Fruit fly (Drosophila melanogaster): ENCODE measurements around the gene CG43703.

The CG43703 gene

DNA sequence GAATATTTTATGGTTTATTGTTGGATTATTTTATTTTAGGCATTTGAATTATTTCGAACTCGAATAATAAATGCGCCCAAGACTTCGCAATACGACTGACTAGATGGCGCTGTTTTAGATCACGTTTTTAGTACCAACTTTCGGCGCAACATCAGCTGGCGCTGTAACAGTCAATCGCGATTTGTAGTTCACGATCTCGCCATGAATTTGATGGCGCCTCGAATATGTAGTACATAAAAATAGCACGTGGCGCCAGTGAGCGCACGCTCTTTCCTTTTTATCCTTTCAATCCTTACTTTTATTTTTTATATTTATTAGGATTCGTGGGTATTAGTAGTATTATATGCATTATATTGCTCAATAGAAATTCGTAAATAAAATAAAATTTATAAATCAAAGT is 21.0 kb downstream of the CG43703 start (continued):
- TF ChIP-seq sc (optimal IDR thresholded peaks at IDR 0.05) (no peak), sc (GFP tag; optimal IDR thresholded peaks at IDR 0.05) (peak; percentile 68), CG11504 (tag; optimal IDR thresholded peaks at IDR 0.05) (peak; percentile 64), CG18011 (GFP tag; optimal IDR thresholded peaks at IDR 0.05) (no peak), jigr1 (GFP tag; IDR thresholded peaks at IDR 0.05) (no peak), CG6689 (GFP tag; IDR thresholded peaks at IDR 0.05) (peak; percentile 76), Vsx1 (GFP tag; optimal IDR thresholded peaks at IDR 0.05) (peak; percentile 45), Usf (GFP tag; optimal IDR thresholded peaks at IDR 0.05) (peak; percentile 50), yki (optimal IDR thresholded peaks at IDR 0.05) (no peak), nmo (GFP tag; optimal IDR thresholded peaks at IDR 0.05) (peak; percentile 61), cato (GFP tag; optimal IDR thresholded peaks at IDR 0.05; ENCODE audit: borderline replicate concordance) (peak; percentile 57), grau (tag; optimal IDR thresholded peaks at IDR 0.05) (peak; percentile 67), sna (GFP tag; IDR thresholded peaks at IDR 0.05; ENCODE audit: partially characterized antibody) (no peak), CG6654 (GFP tag; optimal IDR thresholded peaks at IDR 0.05) (peak; percentile 24), Hsf (GFP tag; optimal IDR thresholded peaks at IDR 0.05) (peak; percentile 73), bbx (GFP tag; IDR thresholded peaks at IDR 0.05; ENCODE audit: partially characterized antibody) (no peak), gro (GFP tag; optimal IDR thresholded peaks at IDR 0.05) (peak; percentile 29), Atf3 (GFP tag; optimal IDR thresholded peaks at IDR 0.05) (peak; percentile 84), salm (tag; optimal IDR thresholded peaks at IDR 0.05) (no peak), lab (GFP tag; optimal IDR thresholded peaks at IDR 0.05) (peak; percentile 50), Meics (GFP tag; optimal IDR thresholded peaks at IDR 0.05) (peak; percentile 60), CG11093 (GFP tag; IDR thresholded peaks at IDR 0.05) (peak; percentile 61; the same call in 1 of the 3 replicates), CG42726 (GFP tag; IDR thresholded peaks at IDR 0.05; ENCODE audit: partially characterized antibody) (peak; percentile 70; the same call in 1 of the 2 replicates), CG13296 (GFP tag; optimal IDR thresholded peaks at IDR 0.05) (no peak), scrt (GFP tag; optimal IDR thresholded peaks at IDR 0.05) (no peak), CG2120 (GFP tag; optimal IDR thresholded peaks at IDR 0.05) (peak; percentile 70), CG33557 (GFP tag; optimal IDR thresholded peaks at IDR 0.05) (peak; percentile 66), Hmr (GFP tag; optimal IDR thresholded peaks at IDR 0.05) (peak; percentile 71), CG4854 (GFP tag; optimal IDR thresholded peaks at IDR 0.05) (peak; percentile 30), CG6765 (GFP tag; optimal IDR thresholded peaks at IDR 0.05) (no peak), CG15514 (GFP tag; optimal IDR thresholded peaks at IDR 0.05) (peak; percentile 0), CHES-1-like (GFP tag; optimal IDR thresholded peaks at IDR 0.05) (peak; percentile 68), luna (GFP tag; optimal IDR thresholded peaks at IDR 0.05) (no peak), CG17361 (GFP tag; IDR thresholded peaks at IDR 0.05) (peak; percentile 54; the same call in 2 of the 3 replicates), CG14050 (GFP tag; IDR thresholded peaks at IDR 0.05) (peak; percentile 41; the same call in 2 of the 3 replicates), CG17612 (GFP tag; IDR thresholded peaks at IDR 0.05) (peak; percentile 60; the same call in 1 of the 2 replicates), Fer2 (tag; optimal IDR thresholded peaks at IDR 0.05) (peak; percentile 6), CG4617 (GFP tag; optimal IDR thresholded peaks at IDR 0.05; ENCODE audit: borderline replicate concordance) (peak; percentile 69), CG14710 (tag; optimal IDR thresholded peaks at IDR 0.05) (no peak), prd (optimal IDR thresholded peaks at IDR 0.05) (no peak), prd (GFP tag; IDR thresholded peaks at IDR 0.05) (peak; percentile 86), CG12942 (GFP tag; optimal IDR thresholded peaks at IDR 0.05) (peak; percentile 50), D19B (GFP tag; optimal IDR thresholded peaks at IDR 0.05) (no peak), phol (tag; optimal IDR thresholded peaks at IDR 0.05) (peak; percentile 44), row (GFP tag; IDR thresholded peaks at IDR 0.05) (peak; percentile 52), gsb (GFP tag; IDR thresholded peaks at IDR 0.05) (0 out of 2 replicates have a peak, but pooled peaks have one; percentile 48), jumu (GFP tag; optimal IDR thresholded peaks at IDR 0.05) (peak; percentile 57), Fer3 (tag; optimal IDR thresholded peaks at IDR 0.05) (peak; percentile 54), CG6272 (GFP tag; IDR thresholded peaks at IDR 0.05) (peak; percentile 52), zfh2 (GFP tag; optimal IDR thresholded peaks at IDR 0.05) (peak; percentile 31), wor (GFP tag; IDR thresholded peaks at IDR 0.05) (peak; percentile 70)

Data from whole organism, embryonic.